Worm (Caenorhabditis elegans): ENCODE measurements around the gene srz-83.

ce11 chrIV:3552933-3553332 is 48.7 kb downstream of the srz-83 start:
- TF ChIP-seq nfya-1 (tag; optimal IDR thresholded peaks at IDR 0.05) (no peak), nhr-232 (tag; optimal IDR thresholded peaks at IDR 0.05) (no peak), C08G9.2 (tag; optimal IDR thresholded peaks at IDR 0.05) (no peak), ceh-22 (tag; optimal IDR thresholded peaks at IDR 0.05) (no peak), C38D4.7 (GFP tag; optimal IDR thresholded peaks at IDR 0.05) (no peak)
